Worm (Caenorhabditis elegans): ENCODE results near the gene srg-10.
A peak's percentile ranks its signal among the peaks of the same experiment; 100 is the strongest.

srg-10 gene

ce11 chrIII:4659426-4659825 is 18.1 kb upstream of the srg-10 start:
- TF ChIP-seq elt-3 (tag; optimal IDR thresholded peaks at IDR 0.05), result no peak
- no peak for TF ChIP-seq nhr-77 (tag; optimal IDR thresholded peaks at IDR 0.05)
- TF ChIP-seq ceh-28 (tag; optimal IDR thresholded peaks at IDR 0.05), result no peak
- no peak for TF ChIP-seq elt-2 (tag; optimal IDR thresholded peaks at IDR 0.05)
- no peak for TF ChIP-seq nhr-11 (tag; optimal IDR thresholded peaks at IDR 0.05)
- TF ChIP-seq ztf-11 (tag; optimal IDR thresholded peaks at IDR 0.05), result no peak
- TF ChIP-seq hmg-11 (tag; optimal IDR thresholded peaks at IDR 0.05), result no peak
- TF ChIP-seq fos-1 (tag; optimal IDR thresholded peaks at IDR 0.05), result no peak

ce11 chrIII:4665272-4665671 is 12.3 kb upstream of the srg-10 start, which contains the start of gene T23F11.4:
T23F11.4 (minus strand) TSS chrIII:4665372.
- TF ChIP-seq lin-15B (tag; optimal IDR thresholded peaks at IDR 0.05), result no peak
- TF ChIP-seq nhr-11 (tag; optimal IDR thresholded peaks at IDR 0.05), result no peak
- TF ChIP-seq ZK546.5 (tag; optimal IDR thresholded peaks at IDR 0.05), result no peak
- no peak for TF ChIP-seq zag-1 (tag; optimal IDR thresholded peaks at IDR 0.05)
- no peak for TF ChIP-seq fos-1 (tag; optimal IDR thresholded peaks at IDR 0.05)
- no peak for TF ChIP-seq ceh-28 (tag; optimal IDR thresholded peaks at IDR 0.05)
- TF ChIP-seq nfya-1 (tag; optimal IDR thresholded peaks at IDR 0.05; ENCODE audit: insufficient read depth), result no peak
- TF ChIP-seq nhr-12 (tag; optimal IDR thresholded peaks at IDR 0.05), result no peak
- TF ChIP-seq aly-2 (tag; optimal IDR thresholded peaks at IDR 0.05), result no peak

ce11 chrIII:4666753-4667400 is 10.7 kb upstream of the srg-10 start:
- TF ChIP-seq nhr-25 (tag; optimal IDR thresholded peaks at IDR 0.05) (peak; percentile 78), mml-1 (tag; optimal IDR thresholded peaks at IDR 0.05) (no peak), ceh-16 (tag; optimal IDR thresholded peaks at IDR 0.05) (no peak), nhr-23 (tag; optimal IDR thresholded peaks at IDR 0.05) (peak; percentile 38), fkh-2 (tag; optimal IDR thresholded peaks at IDR 0.05) (no peak), ceh-9 (tag; optimal IDR thresholded peaks at IDR 0.05) (no peak), elt-3 (tag; optimal IDR thresholded peaks at IDR 0.05) (no peak), nhr-11 (tag; optimal IDR thresholded peaks at IDR 0.05) (no peak), nfya-1 (tag; optimal IDR thresholded peaks at IDR 0.05; ENCODE audit: insufficient read depth) (peak; percentile 62), ceh-82 (tag; optimal IDR thresholded peaks at IDR 0.05) (no peak), zag-1 (tag; optimal IDR thresholded peaks at IDR 0.05) (no peak), jun-1 (tag; optimal IDR thresholded peaks at IDR 0.05) (peak; percentile 22), eor-1 (tag; optimal IDR thresholded peaks at IDR 0.05) (no peak), elt-2 (tag; optimal IDR thresholded peaks at IDR 0.05) (no peak), R02D3.7 (tag; optimal IDR thresholded peaks at IDR 0.05) (no peak), egl-5 (tag; optimal IDR thresholded peaks at IDR 0.05) (peak; percentile 34), nhr-28 (tag; optimal IDR thresholded peaks at IDR 0.05) (no peak), daf-12 (tag; optimal IDR thresholded peaks at IDR 0.05) (no peak), tbx-2 (tag; optimal IDR thresholded peaks at IDR 0.05) (peak; percentile 48), lin-15B (tag; optimal IDR thresholded peaks at IDR 0.05) (peak; percentile 48), unc-39 (tag; optimal IDR thresholded peaks at IDR 0.05) (no peak), ama-1 (optimal IDR thresholded peaks at IDR 0.05) (no peak), nhr-76 (tag; optimal IDR thresholded peaks at IDR 0.05) (no peak), ztf-4 (tag; optimal IDR thresholded peaks at IDR 0.05) (no peak), pqm-1 (tag; optimal IDR thresholded peaks at IDR 0.05) (no peak), ceh-28 (tag; optimal IDR thresholded peaks at IDR 0.05) (no peak), skn-1 (tag; optimal IDR thresholded peaks at IDR 0.05) (no peak), egl-27 (tag; optimal IDR thresholded peaks at IDR 0.05) (no peak), nhr-237 (tag; optimal IDR thresholded peaks at IDR 0.05) (no peak), fos-1 (tag; optimal IDR thresholded peaks at IDR 0.05) (no peak), lin-39 (tag; optimal IDR thresholded peaks at IDR 0.05) (peak; percentile 65), mdl-1 (tag; optimal IDR thresholded peaks at IDR 0.05) (no peak), nhr-43 (tag; optimal IDR thresholded peaks at IDR 0.05; ENCODE audit: poor library complexity, severe bottlenecking) (peak; percentile 1), elt-1 (tag; optimal IDR thresholded peaks at IDR 0.05) (no peak), aly-2 (tag; optimal IDR thresholded peaks at IDR 0.05) (no peak), unc-62 (GFP tag; optimal IDR thresholded peaks at IDR 0.05) (no peak), fkh-10 (GFP tag; optimal IDR thresholded peaks at IDR 0.05) (no peak), sea-2 (GFP tag; optimal IDR thresholded peaks at IDR 0.05) (peak; percentile 39), snpc-4 (tag; optimal IDR thresholded peaks at IDR 0.05) (no peak), pha-4 (tag; optimal IDR thresholded peaks at IDR 0.05) (peak; percentile 4), nhr-67 (tag; optimal IDR thresholded peaks at IDR 0.05) (no peak), nhr-12 (tag; optimal IDR thresholded peaks at IDR 0.05) (no peak), ztf-11 (tag; optimal IDR thresholded peaks at IDR 0.05) (no peak), ZK546.5 (tag; optimal IDR thresholded peaks at IDR 0.05) (no peak), lsy-12 (tag; optimal IDR thresholded peaks at IDR 0.05) (peak; percentile 35), nhr-77 (tag; optimal IDR thresholded peaks at IDR 0.05) (no peak), hmg-11 (tag; optimal IDR thresholded peaks at IDR 0.05) (peak; percentile 86)
